Worm (Caenorhabditis elegans) whole organism, midembryonic: ENCODE measurements around the gene dnj-9.

Source experiments
- cog-1 ChIP-seq: sonication (generic microtip); optimal IDR thresholded peaks from 2 replicates; lab custom pipeline; 2016; ENCODE audit warnings: missing genetic modification characterization, missing compliant biosample characterization
- flt-1 ChIP-seq: fragments of 200-800 bp; sonication (Bioruptor generic); IDR thresholded peaks from 2 replicates; pipeline ENCODE4 v1.3.6; 2022; ENCODE audit warnings: missing genetic modification characterization, missing compliant biosample characterization
- tab-1 ChIP-seq: fragments of 200-800 bp; sonication (Bioruptor generic); IDR thresholded peaks from 2 replicates; pipeline ENCODE4 v1.3.6; 2022; ENCODE audit warnings: missing genetic modification characterization, missing compliant biosample characterization
- ztf-23 ChIP-seq: fragments of 200-800 bp; sonication (Bioruptor generic); IDR thresholded peaks from 2 replicates; pipeline ENCODE4 v1.3.6; 2022; ENCODE audit warnings: missing genetic modification reagents, missing genetic modification characterization, missing compliant biosample characterization
- ztf-29 ChIP-seq: fragments of 200-800 bp; sonication (Bioruptor generic); IDR thresholded peaks from 2 replicates; pipeline ENCODE4 v1.3.6; 2022; ENCODE audit warnings: missing genetic modification reagents, missing genetic modification characterization, missing compliant biosample characterization

- TF ChIP-seq tab-1 (GFP tag; lab: Robert Waterston, UW), result no peak
- no peak for TF ChIP-seq flt-1
- TF ChIP-seq ztf-23 (GFP tag; lab: Robert Waterston, UW), result no peak
- no peak for TF ChIP-seq cog-1
- TF ChIP-seq ztf-29 (GFP tag; lab: Robert Waterston, UW), result no peak
Measured at ce11 chrII:4854761-4855160, 2.9 kb downstream of the dnj-9 start.
